Fruit fly (Drosophila melanogaster) S2 (cell line): ENCODE measurements around the gene Nthl1.

Experiments
- CG8478 ChIP-seq: fragments of >200 bp; optimal IDR thresholded peaks from 2 replicates; lab custom pipeline; 2018
- CTCF ChIP-seq, 2 experiments: fragments of >200 bp; optimal IDR thresholded peaks; 2 replicates each; lab custom pipeline; 2018

DNA sequence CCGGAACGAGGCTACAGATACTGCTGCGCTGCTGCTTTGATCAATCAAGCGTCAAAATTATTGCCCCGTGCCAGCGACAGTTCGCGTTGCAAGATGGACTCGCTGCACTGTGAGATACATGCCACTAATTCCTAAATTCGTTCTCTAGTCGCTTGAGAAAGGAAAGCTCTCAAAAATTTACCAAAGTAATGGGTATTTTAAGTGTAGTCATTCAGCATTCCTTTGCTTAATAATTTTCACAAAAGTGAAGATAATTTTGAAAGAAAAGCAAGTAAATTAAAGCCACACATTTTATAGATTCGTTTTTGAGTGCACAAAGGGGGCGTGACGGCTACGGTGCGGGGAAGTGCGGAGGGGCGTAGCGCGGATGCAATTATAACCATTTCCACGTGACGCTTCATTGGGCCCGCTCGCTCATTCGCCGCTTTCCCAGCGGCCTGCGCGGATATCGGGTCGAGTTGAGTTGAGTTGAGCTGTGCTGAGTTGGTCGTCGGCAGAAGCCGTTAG is 32.4 kb upstream of the Nthl1 start:
- TF ChIP-seq CG8478 (lab: Kevin White, UChicago), result no peak
- TF ChIP-seq CTCF (optimal IDR thresholded peaks at IDR 0.05; lab: Kevin White, UChicago), result no peak
